Fruit fly (Drosophila melanogaster) Kc167 (cell line): Measurements from ENCODE around the gene CG17996.

ENCODE experiments used
- h ChIP-seq: fragments of >200 bp; optimal IDR thresholded peaks from 3 replicates; lab custom pipeline; 2018; ENCODE audit warnings: missing external identifiers
- psq ChIP-seq: fragments of >200 bp; optimal IDR thresholded peaks from 2 replicates; lab custom pipeline; 2017; ENCODE audit warnings: missing external identifiers

- TF ChIP-seq h (no peak), psq (lab: Kevin White, UChicago) (no peak)
These were observed at the start of gene CG17996 for dm6 chr2L:16730939-16731338.
